Worm (Caenorhabditis elegans) whole organism, late embryonic: ENCODE data around the gene Y110A2AL.3.

Experiments used
- ahr-1 ChIP-seq: sonication (generic microtip); optimal IDR thresholded peaks from 2 replicates; lab custom pipeline; 2016; ENCODE audit warnings: missing genetic modification characterization, missing compliant biosample characterization
- ama-1 ChIP-seq: fragments of 150-350 bp; optimal IDR thresholded peaks from 2 replicates; lab custom pipeline; 2014
- ceh-18 ChIP-seq: sonication (generic microtip); optimal IDR thresholded peaks from 2 replicates; lab custom pipeline; 2016; ENCODE audit warnings: missing genetic modification characterization, missing compliant biosample characterization
- ceh-22 ChIP-seq: sonication (generic microtip); optimal IDR thresholded peaks from 2 replicates; lab custom pipeline; 2017; ENCODE audit warnings: missing biosample characterization, missing genetic modification characterization
- ceh-24 ChIP-seq: sonication (generic microtip); optimal IDR thresholded peaks from 2 replicates; lab custom pipeline; 2016; ENCODE audit warnings: mild to moderate bottlenecking, missing genetic modification characterization, missing compliant biosample characterization
- ceh-30 ChIP-seq: fragments of 150-350 bp; optimal IDR thresholded peaks from 2 replicates; lab custom pipeline; 2014; ENCODE audit warnings: missing biosample characterization, missing genetic modification characterization
- ceh-31 ChIP-seq: sonication (generic microtip); optimal IDR thresholded peaks from 2 replicates; lab custom pipeline; 2016; ENCODE audit warnings: missing genetic modification characterization, missing compliant biosample characterization
- ceh-34 ChIP-seq: sonication (generic microtip); optimal IDR thresholded peaks from 2 replicates; lab custom pipeline; 2016; ENCODE audit warnings: mild to moderate bottlenecking, missing genetic modification characterization, missing compliant biosample characterization
- ceh-45 ChIP-seq: fragments of 200-800 bp; sonication (Bioruptor generic); IDR thresholded peaks from 2 replicates; pipeline ENCODE4 v1.3.6; 2022; ENCODE audit warnings: missing genetic modification reagents, missing genetic modification characterization, missing compliant biosample characterization
- dve-1 ChIP-seq: sonication (generic microtip); optimal IDR thresholded peaks from 2 replicates; lab custom pipeline; 2017; ENCODE audit warnings: antibody characterized with exemption, mild to moderate bottlenecking, missing genetic modification characterization, missing compliant biosample characterization
- elt-2 ChIP-seq: sonication (generic microtip); optimal IDR thresholded peaks from 2 replicates; lab custom pipeline; 2016; ENCODE audit warnings: missing genetic modification reagents, missing genetic modification characterization, missing compliant biosample characterization
- elt-4 ChIP-seq: sonication (generic microtip); optimal IDR thresholded peaks from 2 replicates; lab custom pipeline; 2016; ENCODE audit warnings: missing genetic modification characterization, missing compliant biosample characterization
- eyg-1 ChIP-seq: sonication (generic microtip); optimal IDR thresholded peaks from 2 replicates; lab custom pipeline; 2016; ENCODE audit warnings: missing genotype, missing genetic modification characterization, missing compliant biosample characterization
- fkh-10 ChIP-seq: fragments of 150-350 bp; optimal IDR thresholded peaks from 2 replicates; lab custom pipeline; 2014; ENCODE audit warnings: missing biosample characterization, missing genetic modification reagents, missing genetic modification characterization
- fkh-6 ChIP-seq: sonication (generic microtip); optimal IDR thresholded peaks from 2 replicates; lab custom pipeline; 2016; ENCODE audit warnings: missing genetic modification characterization, missing compliant biosample characterization
- gmeb-2 ChIP-seq: sonication (generic microtip); optimal IDR thresholded peaks from 2 replicates; lab custom pipeline; 2016; ENCODE audit warnings: missing genetic modification characterization, inconsistent platforms, missing compliant biosample characterization
- hlh-30 ChIP-seq: sonication (generic microtip); optimal IDR thresholded peaks from 2 replicates; lab custom pipeline; 2017; ENCODE audit warnings: antibody characterized with exemption, missing genetic modification characterization, missing compliant biosample characterization; ENCODE audit not compliant: insufficient read depth
- madf-2 ChIP-seq: sonication (generic microtip); optimal IDR thresholded peaks from 2 replicates; lab custom pipeline; 2017; ENCODE audit warnings: missing genetic modification characterization, missing compliant biosample characterization
- nfya-1 ChIP-seq: sonication (generic microtip); optimal IDR thresholded peaks from 2 replicates; lab custom pipeline; 2017; ENCODE audit warnings: missing genetic modification characterization, mild to moderate bottlenecking, missing compliant biosample characterization, antibody characterized with exemption, moderate library complexity
- nhr-232 ChIP-seq: sonication (generic microtip); optimal IDR thresholded peaks from 2 replicates; lab custom pipeline; 2016; ENCODE audit warnings: missing genetic modification characterization, missing compliant biosample characterization
- npax-4 ChIP-seq: sonication (generic microtip); optimal IDR thresholded peaks from 2 replicates; lab custom pipeline; 2016; ENCODE audit warnings: missing genetic modification characterization, missing compliant biosample characterization
- odd-2 ChIP-seq: sonication (generic microtip); optimal IDR thresholded peaks from 2 replicates; lab custom pipeline; 2017; ENCODE audit warnings: antibody characterized with exemption, mild to moderate bottlenecking, missing genetic modification characterization, missing compliant biosample characterization
- pag-3 ChIP-seq: sonication (generic microtip); optimal IDR thresholded peaks from 2 replicates; lab custom pipeline; 2016; ENCODE audit warnings: missing compliant biosample characterization, missing genetic modification characterization, borderline replicate concordance
- sdc-2 ChIP-seq: sonication (generic microtip); optimal IDR thresholded peaks from 2 replicates; lab custom pipeline; 2016; ENCODE audit warnings: missing genotype, missing genetic modification characterization, missing compliant biosample characterization
- tbx-7 ChIP-seq: sonication (generic microtip); optimal IDR thresholded peaks from 2 replicates; lab custom pipeline; 2016; ENCODE audit warnings: missing genotype, missing genetic modification characterization, missing compliant biosample characterization
- ttx-3 ChIP-seq: sonication (generic microtip); optimal IDR thresholded peaks from 2 replicates; lab custom pipeline; 2016; ENCODE audit warnings: missing genetic modification reagents, missing genetic modification characterization, missing compliant biosample characterization
- unc-3 ChIP-seq, 2 experiments: fragments of 200-800 bp in 1 of 2; sonication (Bioruptor generic) in 1 of 2; sonication (generic microtip) in 1 of 2; conservative IDR thresholded peaks in 1 of 2; optimal IDR thresholded peaks in 1 of 2; 2 replicates each; pipeline versions ENCODE4 v1.3.6 to Lab custom; 2016 to 2022; ENCODE audit warnings: missing compliant biosample characterization in 2 of 2, missing genetic modification characterization in 2 of 2, missing genetic modification reagents in 1 of 2
- unc-42 ChIP-seq: sonication (generic microtip); optimal IDR thresholded peaks from 2 replicates; lab custom pipeline; 2016; ENCODE audit warnings: missing genotype, missing genetic modification characterization, missing compliant biosample characterization
- unc-55 ChIP-seq: sonication (generic microtip); optimal IDR thresholded peaks from 2 replicates; lab custom pipeline; 2017; ENCODE audit warnings: missing biosample characterization, missing genetic modification reagents, missing genetic modification characterization
- unc-86 ChIP-seq: sonication (generic microtip); optimal IDR thresholded peaks from 2 replicates; lab custom pipeline; 2016; ENCODE audit warnings: missing genetic modification characterization, missing compliant biosample characterization
- zip-5 ChIP-seq: sonication (generic microtip); optimal IDR thresholded peaks from 2 replicates; lab custom pipeline; 2016; ENCODE audit warnings: missing genetic modification characterization, missing compliant biosample characterization

The Y110A2AL.3 gene

ce11 chrII:2827859-2828403 lies 38.9 kb upstream of the Y110A2AL.3 start, which contains the start of gene K12H6.8:
Gene K12H6.8, plus strand, starts transcription at chrII:2827896.
- TF ChIP-seq zip-5 (no peak), elt-4 (tag; lab: Kevin White, UChicago) (peak; percentile 91)
- TF ChIP-seq, all 69 proteins: peak for 1

DNA sequence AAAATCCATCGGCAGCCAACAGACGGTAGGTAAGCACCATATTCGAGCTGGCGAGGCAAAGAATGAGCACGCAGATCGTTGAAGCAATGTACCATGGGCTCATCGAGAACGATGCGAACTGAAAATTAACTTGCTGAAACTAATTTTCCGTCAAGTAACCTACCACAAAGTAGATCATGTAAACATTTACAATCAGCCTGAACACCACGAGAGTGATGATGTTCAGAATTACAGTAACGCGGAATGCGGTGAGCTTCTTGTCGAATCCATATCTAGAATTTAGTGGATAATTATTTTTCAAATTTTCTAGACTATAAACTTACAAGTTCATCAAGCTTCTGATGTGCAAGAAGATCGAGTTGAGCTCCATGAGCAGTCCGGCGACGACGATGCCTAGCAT lies 37.4 kb upstream of the Y110A2AL.3 start:
- no peak for TF ChIP-seq sdc-2 (tag; lab: Kevin White, UChicago)
- TF ChIP-seq fkh-6 (tag; lab: Kevin White, UChicago): no peak
- TF ChIP-seq ceh-31 (tag; lab: Kevin White, UChicago): no peak
- TF ChIP-seq fkh-10: no peak
- no peak for TF ChIP-seq dve-1 (tag; lab: Kevin White, UChicago)
- TF ChIP-seq, all 69 proteins: peak for 0

ce11 chrII:2830144-2830543 lies 36.7 kb upstream of the Y110A2AL.3 start:
- TF ChIP-seq unc-86 (tag; lab: Kevin White, UChicago): no peak
- TF ChIP-seq ama-1 (lab: Kevin White, UChicago): no peak
- TF ChIP-seq madf-2 (tag; lab: Kevin White, UChicago): no peak
- TF ChIP-seq tbx-7 (tag; lab: Kevin White, UChicago): no peak
- no peak for TF ChIP-seq gmeb-2 (tag; lab: Kevin White, UChicago)
- TF ChIP-seq npax-4 (tag; lab: Kevin White, UChicago): no peak
- no peak for TF ChIP-seq elt-2 (tag; lab: Kevin White, UChicago)
- no peak for TF ChIP-seq ceh-24 (tag; lab: Kevin White, UChicago)
- TF ChIP-seq ceh-31 (tag; lab: Kevin White, UChicago): no peak
- no peak for TF ChIP-seq ahr-1 (tag; lab: Kevin White, UChicago)
- no peak for TF ChIP-seq ceh-34 (tag; lab: Kevin White, UChicago)
- no peak for TF ChIP-seq eyg-1 (tag; lab: Kevin White, UChicago)
- no peak for TF ChIP-seq ttx-3
- no peak for TF ChIP-seq ceh-45 (GFP tag; lab: Robert Waterston, UW)
- TF ChIP-seq ceh-22 (tag; lab: Kevin White, UChicago): no peak
- no peak for TF ChIP-seq nfya-1 (tag; lab: Kevin White, UChicago)

DNA sequence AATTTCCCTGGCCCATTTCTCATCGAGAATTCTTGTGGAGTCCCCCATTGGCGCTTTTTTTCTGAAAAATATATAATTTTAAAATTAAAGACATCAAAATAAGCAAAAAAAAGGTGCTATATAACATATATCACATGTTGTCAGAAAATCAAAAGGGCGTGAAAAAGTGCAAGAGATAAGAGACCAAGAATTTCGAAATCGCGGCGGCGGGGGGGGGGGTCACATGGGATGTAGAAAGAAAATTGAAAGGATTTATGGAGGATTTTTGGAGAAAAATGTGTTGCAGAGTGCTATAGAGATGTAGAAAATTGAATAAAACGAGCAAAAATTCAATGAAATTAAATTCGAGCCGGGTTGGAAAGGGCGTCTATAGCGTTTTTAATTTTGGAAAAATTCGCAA lies 35.7 kb upstream of the Y110A2AL.3 start, which contains the start of gene K12H6.6:
Gene K12H6.6, minus strand, starts transcription at position 61 of the 400 bp plus-strand sequence.
- TF ChIP-seq pag-3 (no peak), unc-42 (tag; lab: Kevin White, UChicago) (peak; percentile 12)

- TF ChIP-seq ceh-18 (tag; lab: Kevin White, UChicago) (no peak), unc-55 (GFP tag; lab: Kevin White, UChicago) (peak; percentile 14)
Measured at ce11 chrII:2832098-2832497, 34.8 kb upstream of the Y110A2AL.3 start.

- TF ChIP-seq hlh-30 (peak; percentile 57), ceh-30 (tag; lab: Kevin White, UChicago) (peak; percentile 26), madf-2 (tag; lab: Kevin White, UChicago) (no peak), ceh-24 (tag; lab: Kevin White, UChicago) (no peak)
Measured at ce11 chrII:2832539-2832938, 34.3 kb upstream of the Y110A2AL.3 start.

ce11 chrII:2834105-2834504 lies 32.8 kb upstream of the Y110A2AL.3 start:
- TF ChIP-seq elt-2 (tag; lab: Kevin White, UChicago): peak; percentile 90
- TF ChIP-seq nhr-232: no peak
- TF ChIP-seq odd-2 (tag; lab: Kevin White, UChicago): no peak
- no peak for TF ChIP-seq unc-3 (GFP tag; conservative IDR thresholded peaks at IDR 0.05; lab: Robert Waterston, UW)
- TF ChIP-seq unc-3 (tag; optimal IDR thresholded peaks at IDR 0.05; lab: Kevin White, UChicago): no peak
- TF ChIP-seq unc-55 (GFP tag; lab: Kevin White, UChicago): no peak
- no peak for TF ChIP-seq ttx-3
- no peak for TF ChIP-seq ahr-1 (tag; lab: Kevin White, UChicago)
- no peak for TF ChIP-seq unc-42 (tag; lab: Kevin White, UChicago)
